Worm (Caenorhabditis elegans): Measurements from ENCODE around the gene T19H5.6.

- TF ChIP-seq pbrm-1 (GFP tag; IDR thresholded peaks at IDR 0.05) (no peak), unc-62 (GFP tag; optimal IDR thresholded peaks at IDR 0.05) (no peak), snpc-3.4 (tag; optimal IDR thresholded peaks at IDR 0.05) (no peak), let-607 (tag; optimal IDR thresholded peaks at IDR 0.05) (no peak), snpc-4 (GFP tag; optimal IDR thresholded peaks at IDR 0.05) (no peak), snpc-4 (tag; optimal IDR thresholded peaks at IDR 0.05) (no peak), D2030.7 (GFP tag; IDR thresholded peaks at IDR 0.05) (no peak), B0336.3 (GFP tag; IDR thresholded peaks at IDR 0.05) (no peak)
Observed at ce11 chrII:9440060-9440459, 30.0 kb downstream of the T19H5.6 start, which contains the start of gene chil-17.

All from whole organism, young adult.